Worm (Caenorhabditis elegans) whole organism, young adult: Measurements from ENCODE around the gene T06A1.5.

ENCODE experiments used
- F49E8.2 ChIP-seq: sonication (generic microtip); optimal IDR thresholded peaks from 3 replicates; lab custom pipeline; 2017; ENCODE audit warnings: missing genetic modification characterization, mild to moderate bottlenecking, missing compliant biosample characterization, antibody characterized with exemption, moderate library complexity; ENCODE audit not compliant: insufficient read depth
- ama-1 ChIP-seq, 3 experiments: fragments of 150-350 bp in 1 of 3; sonication (generic microtip) in 2 of 3; optimal IDR thresholded peaks; 2 replicates each; lab custom pipeline; 2014 to 2018; ENCODE audit warnings: missing biosample characterization in 2 of 3, missing genetic modification characterization in 2 of 3, missing genetic modification reagents in 2 of 3
- aptf-2 ChIP-seq: fragments of 200-800 bp; sonication (Bioruptor generic); conservative IDR thresholded peaks from 2 replicates; pipeline ENCODE4 v1.3.6; 2022; ENCODE audit warnings: missing genetic modification reagents, missing genetic modification characterization, missing compliant biosample characterization
- die-1 ChIP-seq: sonication (generic microtip); optimal IDR thresholded peaks from 2 replicates; lab custom pipeline; 2016; ENCODE audit warnings: missing genotype, mild to moderate bottlenecking, missing genetic modification characterization, missing compliant biosample characterization
- egrh-3 ChIP-seq: fragments of 200-800 bp; sonication (Bioruptor generic); IDR thresholded peaks from 2 replicates; pipeline ENCODE4 v1.3.6; 2022; ENCODE audit warnings: missing genetic modification reagents, missing genetic modification characterization, missing compliant biosample characterization
- madf-3 ChIP-seq: fragments of 200-800 bp; sonication (Bioruptor generic); IDR thresholded peaks from 2 replicates; pipeline ENCODE4 v1.3.6; 2022; ENCODE audit warnings: missing genetic modification reagents, missing genetic modification characterization, missing compliant biosample characterization
- nhr-120 ChIP-seq: fragments of 200-800 bp; sonication (Bioruptor generic); IDR thresholded peaks from 2 replicates; pipeline ENCODE4 v1.3.6; 2022; ENCODE audit warnings: missing genetic modification characterization, missing compliant biosample characterization
- tbx-9 ChIP-seq: sonication (generic microtip); optimal IDR thresholded peaks from 2 replicates; lab custom pipeline; 2016; ENCODE audit warnings: borderline replicate concordance, missing genetic modification characterization, inconsistent platforms, missing compliant biosample characterization

ce11 chrV:1908542-1908941 is 18.5 kb upstream of the T06A1.5 start, which contains the start of gene srp-3:
- no peak for TF ChIP-seq madf-3 (GFP tag; lab: Robert Waterston, UW)
- no peak for TF ChIP-seq F49E8.2 (tag; lab: Kevin White, UChicago)
- no peak for TF ChIP-seq nhr-120 (GFP tag; lab: Robert Waterston, UW)
- TF ChIP-seq tbx-9 (tag; lab: Kevin White, UChicago), result no peak
- TF ChIP-seq egrh-3 (GFP tag; lab: Robert Waterston, UW), result no peak
- TF ChIP-seq ama-1 (optimal IDR thresholded peaks at IDR 0.05; lab: Kevin White, UChicago), result no peak
- no peak for TF ChIP-seq ama-1 (GFP tag; optimal IDR thresholded peaks at IDR 0.05; lab: Kevin White, UChicago)
- TF ChIP-seq aptf-2 (GFP tag; lab: Robert Waterston, UW), result no peak
- TF ChIP-seq die-1 (tag; lab: Kevin White, UChicago), result no peak
